Worm (Caenorhabditis elegans): ENCODE data around the gene col-122.
A peak's percentile ranks its signal among the peaks of the same experiment; 100 is the strongest.

The col-122 gene

DNA sequence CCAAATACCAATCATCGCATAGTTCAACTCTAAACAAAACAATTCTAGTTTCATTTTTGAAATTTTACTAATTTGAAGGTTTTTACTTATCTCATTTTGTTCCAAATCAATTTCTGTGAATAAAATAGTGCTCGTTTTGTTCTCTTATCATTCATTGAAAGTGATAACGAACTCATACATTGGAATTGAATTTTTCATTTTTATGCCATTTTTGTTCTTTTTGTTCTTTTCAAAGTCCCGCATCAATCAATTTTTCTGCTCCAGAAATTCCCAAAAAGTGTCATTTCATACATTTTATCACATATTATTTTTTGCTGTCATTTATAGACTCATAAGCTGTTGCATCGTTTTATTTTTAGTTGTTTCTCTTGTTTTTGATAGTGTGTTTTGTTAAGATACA, 25.7 kb upstream of the col-122 start:
- TF ChIP-seq rnt-1 (tag; optimal IDR thresholded peaks at IDR 0.05) (no peak), elt-2 (tag; optimal IDR thresholded peaks at IDR 0.05) (peak; percentile 2)

DNA sequence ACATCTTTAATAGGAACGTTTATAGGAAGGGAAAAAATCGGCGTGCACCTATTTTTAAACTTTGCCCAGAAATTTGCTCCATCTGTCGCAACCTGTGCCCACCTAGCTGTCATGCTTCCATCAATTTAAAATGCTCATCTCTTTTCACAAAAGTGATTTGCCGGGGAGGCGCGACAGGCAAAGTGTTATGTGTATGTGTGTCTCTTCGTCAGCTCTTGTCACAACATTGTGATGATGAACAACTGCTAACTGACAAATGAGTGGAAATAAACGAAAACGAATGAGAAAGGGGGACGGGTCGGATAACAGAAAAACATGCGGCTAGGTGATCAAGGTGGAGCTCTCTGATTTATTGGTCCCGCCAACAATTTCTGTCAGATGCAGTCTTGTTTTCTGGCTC, 25.0 kb upstream of the col-122 start:
- TF ChIP-seq rnt-1 (tag; optimal IDR thresholded peaks at IDR 0.05) = peak; percentile 28
- TF ChIP-seq hlh-30 (tag; optimal IDR thresholded peaks at IDR 0.05; ENCODE audit: insufficient read depth) = no peak
- no peak for TF ChIP-seq tbx-2 (tag; optimal IDR thresholded peaks at IDR 0.05)
- TF ChIP-seq F13H6.1 (tag; optimal IDR thresholded peaks at IDR 0.05) = no peak
- TF ChIP-seq pat-9 (tag; optimal IDR thresholded peaks at IDR 0.05) = no peak
- TF ChIP-seq ztf-16 (tag; optimal IDR thresholded peaks at IDR 0.05) = no peak
- no peak for TF ChIP-seq hlh-13 (GFP tag; optimal IDR thresholded peaks at IDR 0.05)
- no peak for TF ChIP-seq T23F11.4 (GFP tag; optimal IDR thresholded peaks at IDR 0.05)
- no peak for TF ChIP-seq ceh-30 (tag; optimal IDR thresholded peaks at IDR 0.05)
- no peak for TF ChIP-seq unc-42 (tag; optimal IDR thresholded peaks at IDR 0.05)
- TF ChIP-seq pha-2 (tag; optimal IDR thresholded peaks at IDR 0.05) = no peak
- TF ChIP-seq ahr-1 (tag; optimal IDR thresholded peaks at IDR 0.05) = no peak
- TF ChIP-seq Y22D7AL.16 (tag; optimal IDR thresholded peaks at IDR 0.05) = no peak
- no peak for TF ChIP-seq hlh-15 (tag; optimal IDR thresholded peaks at IDR 0.05)
- peak; percentile 96 for TF ChIP-seq unc-55 (GFP tag; optimal IDR thresholded peaks at IDR 0.05)
- no peak for TF ChIP-seq hlh-6 (tag; optimal IDR thresholded peaks at IDR 0.05)
- peak; percentile 66 for TF ChIP-seq ceh-18 (tag; optimal IDR thresholded peaks at IDR 0.05)
- no peak for TF ChIP-seq C38D4.7 (GFP tag; optimal IDR thresholded peaks at IDR 0.05)

DNA sequence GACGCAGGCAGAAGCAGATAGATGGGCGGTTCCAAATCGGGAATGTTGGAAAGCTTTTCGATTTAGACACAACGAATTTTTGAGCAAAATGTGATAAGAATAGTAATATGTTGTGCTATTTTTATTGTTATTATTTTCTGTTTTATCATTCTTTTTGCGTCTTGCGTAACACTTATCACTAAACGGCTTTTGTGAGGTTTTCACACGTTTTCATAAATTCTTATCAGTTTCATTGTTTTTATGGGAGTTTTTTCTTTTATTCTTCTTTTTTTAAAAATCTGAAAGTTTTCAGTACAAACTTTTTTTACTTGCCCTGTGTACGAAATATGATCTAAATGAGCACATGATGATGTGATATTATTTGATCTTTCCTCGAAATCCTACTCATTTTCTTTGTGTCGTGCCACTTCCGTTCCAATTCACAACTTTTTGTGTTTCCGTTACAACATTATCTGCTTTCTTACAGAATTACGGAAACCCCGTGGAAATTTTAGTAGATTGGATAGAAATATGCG, 22.8 kb upstream of the col-122 start, which contains the start of gene fbl-1:
Gene fbl-1 (plus strand): TSS at position 465 of the 515 bp plus-strand sequence.
- no peak for TF ChIP-seq pag-3 (tag; optimal IDR thresholded peaks at IDR 0.05; ENCODE audit: borderline replicate concordance)

DNA sequence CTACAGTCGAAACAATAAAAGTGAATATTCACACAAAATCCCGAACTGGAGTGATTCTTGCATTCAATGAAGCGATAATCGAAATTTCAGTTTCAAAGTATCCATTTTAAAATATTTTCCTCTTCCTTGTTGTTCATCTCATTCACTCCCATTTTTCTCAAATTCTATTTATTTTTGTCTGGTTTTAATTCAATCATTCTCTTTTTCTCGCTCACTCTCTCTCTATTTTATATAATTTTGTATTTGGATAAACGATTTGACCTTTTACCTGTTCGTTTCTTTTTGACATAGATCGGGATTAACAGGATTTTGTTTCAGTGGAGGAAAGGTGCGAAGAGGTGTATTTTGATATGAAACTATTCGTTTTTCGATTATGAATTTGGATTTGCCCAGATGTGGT, 17.2 kb upstream of the col-122 start, which contains the start of gene T05A1.5:
Gene T05A1.5 (plus strand): TSS at position 301 of the 400 bp plus-strand sequence.
- TF ChIP-seq lin-11 (tag; optimal IDR thresholded peaks at IDR 0.05) = no peak
- TF ChIP-seq ceh-31 (tag; optimal IDR thresholded peaks at IDR 0.05) = no peak
- TF ChIP-seq ceh-30 (tag; optimal IDR thresholded peaks at IDR 0.05) = no peak
- TF ChIP-seq C38D4.7 (GFP tag; optimal IDR thresholded peaks at IDR 0.05) = no peak
- TF ChIP-seq unc-86 (tag; optimal IDR thresholded peaks at IDR 0.05) = no peak
- TF ChIP-seq T23F11.4 (GFP tag; optimal IDR thresholded peaks at IDR 0.05) = no peak
- TF ChIP-seq hlh-30 (tag; optimal IDR thresholded peaks at IDR 0.05; ENCODE audit: insufficient read depth) = no peak
- TF ChIP-seq K02D7.2 (tag; optimal IDR thresholded peaks at IDR 0.05) = no peak
- TF ChIP-seq hlh-8 (tag; optimal IDR thresholded peaks at IDR 0.05) = no peak
- TF ChIP-seq ceh-22 (tag; optimal IDR thresholded peaks at IDR 0.05) = no peak
- no peak for TF ChIP-seq mec-3 (tag; optimal IDR thresholded peaks at IDR 0.05; ENCODE audit: borderline replicate concordance)
- no peak for TF ChIP-seq ceh-18 (tag; optimal IDR thresholded peaks at IDR 0.05)

DNA sequence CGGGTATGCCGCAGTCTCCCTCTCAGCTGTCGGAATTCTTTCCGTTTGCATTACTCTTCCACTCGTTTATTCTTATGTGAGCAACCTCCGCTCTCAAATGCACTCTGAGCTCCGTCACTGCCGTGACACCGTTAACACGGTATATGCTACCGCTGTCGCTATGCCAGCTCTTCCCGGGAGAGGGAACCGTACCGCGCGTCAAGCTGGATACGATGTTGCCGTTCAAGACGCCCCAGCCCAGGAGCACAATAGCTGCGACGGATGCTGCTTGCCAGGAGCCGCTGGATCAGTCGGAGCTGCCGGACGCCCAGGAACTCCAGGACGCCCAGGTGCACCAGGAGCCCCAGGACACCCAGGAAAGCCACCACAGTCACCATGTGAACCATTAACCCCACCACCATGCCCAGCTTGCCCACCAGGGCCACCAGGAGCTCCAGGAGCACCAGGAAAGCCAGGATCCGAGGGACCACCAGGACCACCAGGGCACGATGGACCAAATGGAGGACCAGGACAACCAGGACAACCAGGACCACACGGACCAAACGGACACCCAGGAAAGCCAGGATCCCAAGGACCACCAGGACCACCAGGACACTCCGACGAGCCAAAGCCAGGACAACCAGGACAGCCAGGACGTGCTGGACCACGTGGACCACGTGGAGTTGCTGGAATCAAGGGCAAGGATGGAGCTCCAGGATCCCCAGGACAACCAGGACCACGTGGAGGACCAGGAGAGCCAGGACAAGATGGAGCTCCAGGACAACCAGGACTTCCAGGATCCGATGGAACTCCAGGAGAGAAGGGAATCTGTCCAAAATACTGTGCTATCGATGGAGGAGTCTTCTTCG, 574 bp downstream of the col-122 start:
- TF ChIP-seq C08G9.2 (tag; optimal IDR thresholded peaks at IDR 0.05) (no peak), Y22D7AL.16 (tag; optimal IDR thresholded peaks at IDR 0.05) (no peak), nhr-232 (tag; optimal IDR thresholded peaks at IDR 0.05) (no peak), elt-4 (tag; optimal IDR thresholded peaks at IDR 0.05) (peak; percentile 95), K02D7.2 (tag; optimal IDR thresholded peaks at IDR 0.05) (no peak), lim-6 (tag; optimal IDR thresholded peaks at IDR 0.05) (no peak), ceh-9 (tag; optimal IDR thresholded peaks at IDR 0.05) (no peak), dmd-4 (tag; optimal IDR thresholded peaks at IDR 0.05; ENCODE audit: borderline replicate concordance) (peak; percentile 47), K09A11.1 (tag; optimal IDR thresholded peaks at IDR 0.05; ENCODE audit: insufficient read depth) (no peak), pqm-1 (tag; optimal IDR thresholded peaks at IDR 0.05) (no peak)

Data from whole organism, late embryonic.